Fruit fly (Drosophila melanogaster) whole organism, embryonic: Measurements from ENCODE around the gene Gga.

Experiments used
- Abd-B ChIP-seq: fragments of 200-800 bp; sonication (Bioruptor generic); optimal IDR thresholded peaks from 2 replicates; lab custom pipeline; 2018; ENCODE audit warnings: missing biosample characterization, mild to moderate bottlenecking, missing genetic modification characterization, moderate library complexity
- Adf1 ChIP-seq: fragments of 200-800 bp; sonication (Bioruptor generic); IDR thresholded peaks from 2 replicates; pipeline ENCODE4 v1.3.6; 2022; ENCODE audit warnings: missing biosample characterization, missing genetic modification characterization
- Bdp1 ChIP-seq: fragments of 200-800 bp; sonication (Bioruptor generic); optimal IDR thresholded peaks from 3 replicates; lab custom pipeline; 2016; ENCODE audit warnings: missing biosample characterization, missing genetic modification characterization
- Blimp-1 ChIP-seq: fragments of 200-800 bp; sonication (Bioruptor generic); optimal IDR thresholded peaks from 3 replicates; lab custom pipeline; 2018; ENCODE audit warnings: missing biosample characterization, missing genetic modification characterization, mild to moderate bottlenecking, moderate library complexity, missing genetic modification reagents
- CG10321 ChIP-seq: fragments of 200-800 bp; sonication (Bioruptor generic); IDR thresholded peaks from 2 replicates; pipeline ENCODE4 v1.3.6; 2022; ENCODE audit warnings: missing biosample characterization, missing genetic modification characterization
- CG11560 ChIP-seq: fragments of 200-800 bp; sonication (Bioruptor generic); IDR thresholded peaks from 3 replicates; pipeline ENCODE4 v1.3.6; 2022; ENCODE audit warnings: missing biosample characterization, missing genetic modification characterization
- CG1233 ChIP-seq: fragments of 200-800 bp; sonication (Bioruptor generic); optimal IDR thresholded peaks from 4 replicates; lab custom pipeline; 2018; ENCODE audit warnings: missing biosample characterization, mild to moderate bottlenecking, missing genetic modification characterization
- CG13424 ChIP-seq: fragments of 200-800 bp; sonication (Bioruptor generic); optimal IDR thresholded peaks from 2 replicates; lab custom pipeline; 2019; ENCODE audit warnings: missing biosample characterization, mild to moderate bottlenecking, missing genetic modification characterization, moderate library complexity
- CG1602 ChIP-seq: fragments of 200-800 bp; sonication (Bioruptor generic); optimal IDR thresholded peaks from 3 replicates; lab custom pipeline; 2016; ENCODE audit warnings: missing biosample characterization, missing genetic modification characterization
- CG16779 ChIP-seq: fragments of 200-800 bp; sonication (Bioruptor generic); IDR thresholded peaks from 2 replicates; pipeline ENCODE4 v1.3.6; 2022; ENCODE audit warnings: missing biosample characterization, missing genetic modification characterization
- CG17359 ChIP-seq: fragments of 200-800 bp; sonication (Bioruptor generic); optimal IDR thresholded peaks from 3 replicates; lab custom pipeline; 2018; ENCODE audit warnings: missing biosample characterization, mild to moderate bottlenecking, missing genetic modification characterization, moderate library complexity
- CG2889 ChIP-seq: fragments of 200-800 bp; sonication (Bioruptor generic); IDR thresholded peaks from 3 replicates; pipeline ENCODE4 v1.3.6; 2022; ENCODE audit warnings: missing biosample characterization, missing genetic modification characterization
- CG30403 ChIP-seq: fragments of 200-800 bp; sonication (Bioruptor generic); optimal IDR thresholded peaks from 3 replicates; lab custom pipeline; 2016; ENCODE audit warnings: missing biosample characterization, missing genetic modification characterization
- CG31224 ChIP-seq: fragments of 200-800 bp; sonication (Bioruptor generic); IDR thresholded peaks from 2 replicates; pipeline ENCODE4 v1.3.6; 2022; ENCODE audit warnings: missing biosample characterization, missing genetic modification characterization
- CG31365 ChIP-seq: fragments of 200-800 bp; sonication (Bioruptor generic); optimal IDR thresholded peaks from 2 replicates; lab custom pipeline; 2018; ENCODE audit warnings: missing biosample characterization, mild to moderate bottlenecking, missing genetic modification characterization
- CG32532 ChIP-seq: fragments of 200-800 bp; sonication (Bioruptor generic); IDR thresholded peaks from 2 replicates; pipeline ENCODE4 v1.3.6; 2022; ENCODE audit warnings: missing biosample characterization, missing genetic modification characterization
- CG32772 ChIP-seq: fragments of 200-800 bp; sonication (Bioruptor generic); IDR thresholded peaks from 2 replicates; pipeline ENCODE4 v1.3.6; 2022; ENCODE audit warnings: missing biosample characterization, missing genetic modification characterization
- CG6683 ChIP-seq: fragments of 200-800 bp; sonication (Bioruptor generic); optimal IDR thresholded peaks from 2 replicates; lab custom pipeline; 2017; ENCODE audit warnings: missing biosample characterization, mild to moderate bottlenecking, missing genetic modification characterization, missing genetic modification reagents
- CG7963 ChIP-seq: fragments of 200-800 bp; sonication (Bioruptor generic); IDR thresholded peaks from 3 replicates; pipeline ENCODE4 v1.3.6; 2022; ENCODE audit warnings: missing biosample characterization, missing genetic modification characterization; ENCODE audit not compliant: partially characterized antibody
- CG8359 ChIP-seq: fragments of 200-800 bp; sonication (Bioruptor generic); optimal IDR thresholded peaks from 2 replicates; lab custom pipeline; 2017; ENCODE audit warnings: missing biosample characterization, mild to moderate bottlenecking, missing genetic modification characterization, borderline replicate concordance
- CG8765 ChIP-seq: fragments of 200-800 bp; sonication (Bioruptor generic); IDR thresholded peaks from 2 replicates; pipeline ENCODE4 v1.3.6; 2022; ENCODE audit warnings: missing biosample characterization, missing genetic modification characterization
- CG9876 ChIP-seq: fragments of 200-800 bp; sonication (Bioruptor generic); optimal IDR thresholded peaks from 2 replicates; lab custom pipeline; 2016; ENCODE audit warnings: missing biosample characterization, missing genetic modification characterization
- Dek ChIP-seq: fragments of 200-800 bp; sonication (Bioruptor generic); optimal IDR thresholded peaks from 3 replicates; lab custom pipeline; 2019; ENCODE audit warnings: missing biosample characterization, mild to moderate bottlenecking, missing genetic modification characterization, moderate library complexity
- Dll ChIP-seq: fragments of 200-800 bp; sonication (Bioruptor generic); IDR thresholded peaks from 4 replicates; pipeline ENCODE4 v1.3.6; 2022; ENCODE audit warnings: missing biosample characterization, missing genetic modification characterization; ENCODE audit not compliant: partially characterized antibody
- Drgx ChIP-seq: fragments of 200-800 bp; sonication (Bioruptor generic); IDR thresholded peaks from 2 replicates; pipeline ENCODE4 v1.3.6; 2022; ENCODE audit warnings: missing biosample characterization, missing genetic modification characterization
- ERR ChIP-seq: fragments of 200-800 bp; sonication (Bioruptor generic); optimal IDR thresholded peaks from 2 replicates; lab custom pipeline; 2016; ENCODE audit warnings: missing biosample characterization, missing genetic modification characterization
- Fer2 ChIP-seq: fragments of 200-800 bp; sonication (Bioruptor generic); optimal IDR thresholded peaks from 2 replicates; lab custom pipeline; 2018; ENCODE audit warnings: missing biosample characterization, mild to moderate bottlenecking, missing genetic modification characterization, moderate library complexity
- Fer3 ChIP-seq: fragments of 200-800 bp; sonication (Bioruptor generic); optimal IDR thresholded peaks from 2 replicates; lab custom pipeline; 2018; ENCODE audit warnings: missing biosample characterization, mild to moderate bottlenecking, missing genetic modification characterization, moderate library complexity
- Hmx ChIP-seq: fragments of 200-800 bp; sonication (Bioruptor generic); optimal IDR thresholded peaks from 2 replicates; lab custom pipeline; 2016; ENCODE audit warnings: missing biosample characterization, missing genetic modification characterization
- Med ChIP-seq: fragments of 200-800 bp; sonication (Bioruptor generic); peaks from one replicate; lab custom pipeline; 2016; ENCODE audit warnings: missing biosample characterization, missing genetic modification characterization, mild to moderate bottlenecking, inconsistent platforms, moderate library complexity
- Taf1 ChIP-seq: fragments of 200-800 bp; sonication (Bioruptor generic); IDR thresholded peaks from 2 replicates; pipeline ENCODE4 v1.3.6; 2022; ENCODE audit warnings: missing biosample characterization, missing genetic modification characterization
- al ChIP-seq: fragments of 200-800 bp; sonication (Bioruptor generic); IDR thresholded peaks from 2 replicates; pipeline ENCODE4 v1.3.6; 2022; ENCODE audit warnings: missing biosample characterization, missing genetic modification characterization
- cato ChIP-seq: fragments of 200-800 bp; sonication (Bioruptor generic); optimal IDR thresholded peaks from 2 replicates; lab custom pipeline; 2016; ENCODE audit warnings: missing biosample characterization, missing genetic modification characterization, borderline replicate concordance
- crc ChIP-seq: fragments of 200-800 bp; sonication (Bioruptor generic); optimal IDR thresholded peaks from 2 replicates; lab custom pipeline; 2016; ENCODE audit warnings: missing biosample characterization, missing genetic modification characterization
- dati ChIP-seq: fragments of 200-800 bp; sonication (Bioruptor generic); IDR thresholded peaks from 2 replicates; pipeline ENCODE4 v1.3.6; 2022; ENCODE audit warnings: missing biosample characterization, missing genetic modification characterization
- dm ChIP-seq: fragments of 200-800 bp; sonication (Bioruptor generic); optimal IDR thresholded peaks from 3 replicates; lab custom pipeline; 2016; ENCODE audit warnings: missing biosample characterization, missing genetic modification characterization
- dpn ChIP-seq, 2 experiments: fragments of 200-800 bp; sonication (Bioruptor generic); optimal IDR thresholded peaks; 3 replicates each; lab custom pipeline; 2016; ENCODE audit warnings: missing biosample characterization in 2 of 2, missing genetic modification characterization in 2 of 2
- hkb ChIP-seq, 2 experiments: fragments of 200-800 bp in 1 of 2; fragments of >200 bp in 1 of 2; sonication (Bioruptor generic) in 1 of 2; IDR thresholded peaks in 1 of 2; optimal IDR thresholded peaks in 1 of 2; 2 replicates each; pipeline versions ENCODE4 v1.3.6 to Lab custom; 2017 to 2022; ENCODE audit warnings: missing biosample characterization in 1 of 2, missing genetic modification characterization in 1 of 2
- kah ChIP-seq: fragments of 200-800 bp; sonication (Bioruptor generic); optimal IDR thresholded peaks from 2 replicates; lab custom pipeline; 2018; ENCODE audit warnings: missing biosample characterization, mild to moderate bottlenecking, missing genetic modification characterization
- onecut ChIP-seq: fragments of 200-800 bp; sonication (Bioruptor generic); IDR thresholded peaks from 2 replicates; pipeline ENCODE4 v1.3.6; 2022; ENCODE audit warnings: missing biosample characterization, missing genetic modification characterization
- peb ChIP-seq: fragments of 200-800 bp; sonication (Bioruptor generic); IDR thresholded peaks from 2 replicates; pipeline ENCODE4 v1.3.6; 2022; ENCODE audit warnings: missing biosample characterization, missing genetic modification characterization
- pzg ChIP-seq: fragments of 200-800 bp; sonication (Bioruptor generic); optimal IDR thresholded peaks from 3 replicates; lab custom pipeline; 2018; ENCODE audit warnings: missing biosample characterization, mild to moderate bottlenecking, missing genetic modification characterization, moderate library complexity
- run ChIP-seq: fragments of 200-800 bp; sonication (Bioruptor generic); optimal IDR thresholded peaks from 3 replicates; lab custom pipeline; 2018; ENCODE audit warnings: missing biosample characterization, mild to moderate bottlenecking, missing genetic modification characterization
- schlank ChIP-seq: fragments of 200-800 bp; sonication (Bioruptor generic); optimal IDR thresholded peaks from 2 replicates; lab custom pipeline; 2018; ENCODE audit warnings: missing biosample characterization, mild to moderate bottlenecking, missing genetic modification characterization
- sens-2 ChIP-seq: fragments of 200-800 bp; sonication (Bioruptor generic); IDR thresholded peaks from 2 replicates; pipeline ENCODE4 v1.3.6; 2022; ENCODE audit warnings: missing biosample characterization, missing genetic modification characterization
- shn ChIP-seq: fragments of 200-800 bp; sonication (Bioruptor generic); optimal IDR thresholded peaks from 3 replicates; lab custom pipeline; 2016; ENCODE audit warnings: missing biosample characterization, missing genetic modification characterization
- trem ChIP-seq: fragments of 200-800 bp; optimal IDR thresholded peaks from 3 replicates; lab custom pipeline; 2019; ENCODE audit warnings: missing biosample characterization, mild to moderate bottlenecking, missing genetic modification characterization, moderate library complexity
- vnd ChIP-seq: fragments of 200-800 bp; sonication (Bioruptor generic); IDR thresholded peaks from 3 replicates; pipeline ENCODE4 v1.3.6; 2022; ENCODE audit warnings: missing biosample characterization, missing genetic modification characterization; ENCODE audit not compliant: partially characterized antibody
- zfh1 ChIP-seq: fragments of 200-800 bp; sonication (Bioruptor generic); IDR thresholded peaks from 3 replicates; pipeline ENCODE4 v1.3.6; 2022; ENCODE audit warnings: missing biosample characterization, missing genetic modification characterization

The Gga gene

dm6 chrX:9579918-9580521 is 20.8 kb upstream of the Gga start, which contains the start of gene LPCAT (continued):
- TF ChIP-seq dpn (GFP tag; optimal IDR thresholded peaks at IDR 0.05; lab: Kevin White, UChicago) (peak; percentile 70 to 90), CG1233 (no peak), al (GFP tag; lab: Robert Waterston, UW) (peak; percentile 72), CG16779 (GFP tag; lab: Robert Waterston, UW) (peak; percentile 64; the same call in 1 of the 2 replicates), trem (peak; percentile 40), ERR (peak; percentile 87), sens-2 (GFP tag; lab: Robert Waterston, UW) (no peak), cato (GFP tag; lab: Kevin White, UChicago) (peak; percentile 47), onecut (peak; percentile 41), CG8765 (GFP tag; lab: Robert Waterston, UW) (peak; percentile 53; the same call in 1 of the 2 replicates), Drgx (GFP tag; lab: Robert Waterston, UW) (peak; percentile 55), CG9876 (peak; percentile 66), CG17359 (tag; lab: Kevin White, UChicago) (peak; percentile 77), CG6683 (GFP tag; lab: Kevin White, UChicago) (peak; percentile 28), dati (GFP tag; lab: Robert Waterston, UW) (no peak), Adf1 (peak; percentile 24; the same call in 1 of the 2 replicates), CG7963 (no peak), shn (GFP tag; lab: Kevin White, UChicago) (peak; percentile 56), Dek (tag; lab: Kevin White, UChicago) (no peak), CG11560 (tag; lab: Robert Waterston, UW) (peak; percentile 79), Bdp1 (GFP tag; lab: Kevin White, UChicago) (peak; percentile 45), Blimp-1 (GFP tag; lab: Kevin White, UChicago) (peak; percentile 54), CG1602 (GFP tag; lab: Kevin White, UChicago) (peak; percentile 67), schlank (tag; lab: Kevin White, UChicago) (peak; percentile 27), CG32772 (GFP tag; lab: Robert Waterston, UW) (peak; percentile 76), Abd-B (GFP tag; lab: Kevin White, UChicago) (peak; percentile 78), run (tag; lab: Kevin White, UChicago) (no peak), CG2889 (peak; percentile 81), CG31365 (tag; lab: Kevin White, UChicago) (peak; percentile 29), crc (GFP tag; lab: Kevin White, UChicago) (peak; percentile 48), CG13424 (tag; lab: Kevin White, UChicago) (peak; percentile 69), peb (GFP tag; lab: Robert Waterston, UW) (peak; percentile 62; the same call in 1 of the 2 replicates), Fer3 (tag; lab: Kevin White, UChicago) (peak; percentile 77), CG32532 (GFP tag; lab: Robert Waterston, UW) (peak; percentile 80), CG8359 (GFP tag; lab: Kevin White, UChicago) (no peak), kah (no peak), CG30403 (GFP tag; lab: Kevin White, UChicago) (peak; percentile 75), pzg (peak; percentile 91), vnd (no peak), hkb (optimal IDR thresholded peaks at IDR 0.05; lab: Kevin White, UChicago) (peak; percentile 95), hkb (GFP tag; IDR thresholded peaks at IDR 0.05; lab: Robert Waterston, UW) (peak; percentile 77), Hmx (peak; percentile 43), CG31224 (peak; percentile 52), Taf1 (peak; percentile 42; the same call in 1 of the 2 replicates), Fer2 (tag; lab: Kevin White, UChicago) (peak; percentile 55), Med (peak; percentile 94), CG10321 (0 out of 2 replicates have a peak, but pooled peaks have one; percentile 39), Dll (GFP tag; lab: Robert Waterston, UW) (peak; percentile 89), zfh1 (GFP tag; lab: Robert Waterston, UW) (peak; percentile 85; the same call in 2 of the 3 replicates), dm (GFP tag; lab: Kevin White, UChicago) (peak; percentile 23)
